Worm (Caenorhabditis elegans): ENCODE results near the gene appg-1.

DNA sequence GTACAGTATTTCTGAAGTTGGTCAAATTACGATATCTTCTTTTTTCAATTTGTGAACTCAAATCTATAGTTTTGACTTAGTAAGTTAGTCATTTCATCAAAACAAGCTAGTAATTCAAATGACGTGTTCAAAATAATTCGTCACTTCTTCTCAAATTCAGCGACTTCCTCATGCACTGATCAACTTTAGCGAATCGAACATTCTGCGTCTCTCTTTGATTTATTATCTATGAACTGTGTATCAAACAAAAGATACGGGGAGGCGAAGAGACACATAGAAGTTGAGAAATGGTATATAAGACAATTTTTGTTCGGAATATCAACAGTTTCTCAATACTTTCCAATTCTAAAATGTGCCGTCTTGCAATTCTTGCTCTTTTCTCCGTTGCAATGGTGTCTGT lies 13.9 kb upstream of the appg-1 start, which contains the start of gene srlf-34:
- TF ChIP-seq lsy-2 (tag; optimal IDR thresholded peaks at IDR 0.05) (no peak), C34F6.9 (tag; optimal IDR thresholded peaks at IDR 0.05) (no peak), fos-1 (tag; optimal IDR thresholded peaks at IDR 0.05) (no peak), nhr-237 (tag; optimal IDR thresholded peaks at IDR 0.05) (no peak), unc-62 (GFP tag; optimal IDR thresholded peaks at IDR 0.05) (no peak), snpc-4 (tag; optimal IDR thresholded peaks at IDR 0.05) (no peak), nhr-10 (tag; optimal IDR thresholded peaks at IDR 0.05) (no peak), dmd-4 (tag; optimal IDR thresholded peaks at IDR 0.05) (no peak)

Data from whole organism, L2 larva.